Worm (Caenorhabditis elegans): Measurements from ENCODE around the gene R08C7.12.

R08C7.12 gene

ce11 chrIV:4468046-4468727 is 18.6 kb downstream of the R08C7.12 start (continued):
- TF ChIP-seq ctbp-1 (GFP tag; IDR thresholded peaks at IDR 0.05) (0 out of 2 replicates have a peak, but pooled peaks have one; percentile 48), sdz-12 (GFP tag; optimal IDR thresholded peaks at IDR 0.05) (peak; percentile 56), mxl-3 (GFP tag; optimal IDR thresholded peaks at IDR 0.05) (peak; percentile 31), ztf-7 (tag; optimal IDR thresholded peaks at IDR 0.05) (no peak), dmd-9 (GFP tag; IDR thresholded peaks at IDR 0.05) (no peak), nhr-28 (tag; optimal IDR thresholded peaks at IDR 0.05) (no peak), nhr-6 (tag; optimal IDR thresholded peaks at IDR 0.05) (peak; percentile 1), ceh-32 (tag; optimal IDR thresholded peaks at IDR 0.05; ENCODE audit: poor library complexity) (no peak), F10B5.3 (tag; optimal IDR thresholded peaks at IDR 0.05) (no peak), ceh-28 (tag; optimal IDR thresholded peaks at IDR 0.05) (no peak), arid-1 (GFP tag; conservative IDR thresholded peaks at IDR 0.05) (no peak; the same call in 1 of the 2 replicates), spr-1 (tag; optimal IDR thresholded peaks at IDR 0.05) (peak; percentile 33), nhr-76 (tag; optimal IDR thresholded peaks at IDR 0.05) (no peak), Y5F2A.4 (GFP tag; optimal IDR thresholded peaks at IDR 0.05) (peak; percentile 21), zfp-3 (GFP tag; conservative IDR thresholded peaks at IDR 0.05) (peak; percentile 89; the same call in 1 of the 2 replicates), mes-2 (tag; optimal IDR thresholded peaks at IDR 0.05; ENCODE audit: poor library complexity, severe bottlenecking) (peak; percentile 12), egl-43 (GFP tag; IDR thresholded peaks at IDR 0.05) (0 out of 2 replicates have a peak, but pooled peaks have one; percentile 28), lir-3 (tag; optimal IDR thresholded peaks at IDR 0.05) (no peak), T20F7.1 (GFP tag; optimal IDR thresholded peaks at IDR 0.05) (no peak), hif-1 (tag; optimal IDR thresholded peaks at IDR 0.05) (peak; percentile 26 to 65), ZK546.5 (tag; optimal IDR thresholded peaks at IDR 0.05) (no peak), unc-130 (GFP tag; optimal IDR thresholded peaks at IDR 0.05) (peak; percentile 44), ceh-82 (tag; optimal IDR thresholded peaks at IDR 0.05) (no peak), lin-15B (tag; optimal IDR thresholded peaks at IDR 0.05) (no peak), gei-8 (GFP tag; optimal IDR thresholded peaks at IDR 0.05) (no peak), lsy-2 (tag; optimal IDR thresholded peaks at IDR 0.05) (peak; percentile 33 to 72), jun-1 (tag; optimal IDR thresholded peaks at IDR 0.05) (no peak), php-3 (GFP tag; IDR thresholded peaks at IDR 0.05) (0 out of 2 replicates have a peak, but pooled peaks have one; percentile 31), daf-16 (GFP tag; optimal IDR thresholded peaks at IDR 0.05) (peak in 1 of 2 experiments; percentile 61), daf-16 (tag; optimal IDR thresholded peaks at IDR 0.05) (peak; percentile 77), zag-1 (tag; optimal IDR thresholded peaks at IDR 0.05) (no peak), snpc-4 (tag; optimal IDR thresholded peaks at IDR 0.05) (no peak), ceh-62 (tag; optimal IDR thresholded peaks at IDR 0.05) (no peak), lim-7 (GFP tag; IDR thresholded peaks at IDR 0.05) (no peak), daf-8 (GFP tag; IDR thresholded peaks at IDR 0.05) (no peak), dmd-8 (GFP tag; IDR thresholded peaks at IDR 0.05) (0 out of 2 replicates have a peak, but pooled peaks have one; percentile 30), nhr-48 (tag; optimal IDR thresholded peaks at IDR 0.05) (peak; percentile 51), tag-97 (GFP tag; IDR thresholded peaks at IDR 0.05) (no peak), lin-39 (tag; optimal IDR thresholded peaks at IDR 0.05) (no peak), spr-3 (GFP tag; optimal IDR thresholded peaks at IDR 0.05) (no peak)

- no peak for TF ChIP-seq ZK546.5 (tag; optimal IDR thresholded peaks at IDR 0.05)
- no peak for TF ChIP-seq nhr-6 (tag; optimal IDR thresholded peaks at IDR 0.05)
- no peak for TF ChIP-seq duxl-1 (tag; optimal IDR thresholded peaks at IDR 0.05; ENCODE audit: poor library complexity)
- no peak for TF ChIP-seq zfp-2 (tag; optimal IDR thresholded peaks at IDR 0.05)
- no peak for TF ChIP-seq unc-62 (GFP tag; optimal IDR thresholded peaks at IDR 0.05 in 1 of 2)
- TF ChIP-seq unc-62 (tag; optimal IDR thresholded peaks at IDR 0.05) = no peak
- no peak for TF ChIP-seq mep-1 (tag; optimal IDR thresholded peaks at IDR 0.05)
- peak; percentile 41 for TF ChIP-seq ama-1 (optimal IDR thresholded peaks at IDR 0.05)
- TF ChIP-seq daf-16 (GFP tag; optimal IDR thresholded peaks at IDR 0.05) = no peak
- no peak for TF ChIP-seq daf-16 (tag; optimal IDR thresholded peaks at IDR 0.05)
- peak; percentile 73 for TF ChIP-seq aha-1 (tag)
- TF ChIP-seq snpc-1.2 (GFP tag; IDR thresholded peaks at IDR 0.05) = no peak
- TF ChIP-seq ctbp-1 (GFP tag; IDR thresholded peaks at IDR 0.05) = no peak
- TF ChIP-seq Y75B8A.6 (GFP tag; IDR thresholded peaks at IDR 0.05) = 0 out of 2 replicates have a peak, but pooled peaks have one; percentile 35
- TF ChIP-seq dve-1 (tag; optimal IDR thresholded peaks at IDR 0.05; ENCODE audit: insufficient read depth) = no peak
- TF ChIP-seq pqm-1 (tag; optimal IDR thresholded peaks at IDR 0.05) = no peak
- TF ChIP-seq gei-8 (GFP tag; optimal IDR thresholded peaks at IDR 0.05) = no peak
- no peak for TF ChIP-seq nhr-42 (GFP tag; IDR thresholded peaks at IDR 0.05)
These were observed 19.5 kb downstream of the R08C7.12 start for ce11 chrIV:4469055-4469454.

Data from whole organism, L4 larva.